In genomic region chrX:16594931-16595330, ce11 we compare ENCODE assay signal across 2 worm cellular contexts.
A peak's percentile ranks its signal among the peaks of the same experiment; 100 is the strongest.
TF ChIP-seq lines count a peak whose summit lies in the region.

cdh-9 (plus strand) TSS chrX:16595231.

TF ChIP-seq in whole organism, L4 larva, 104 proteins besides CTCF, POLR2A, EP300 and RAD21:
- TF ChIP-seq set-16 (GFP tag; IDR thresholded peaks at IDR 0.05; lab: Robert Waterston, UW) (0 out of 2 replicates have a peak, but pooled peaks have one; percentile 19), ceh-20 (GFP tag; IDR thresholded peaks at IDR 0.05; lab: Robert Waterston, UW) (no peak), fos-1 (tag; optimal IDR thresholded peaks at IDR 0.05; lab: Kevin White, UChicago) (no peak)
TF ChIP-seq in whole organism, L4 larva: peak in this region for 1.

TF ChIP-seq in whole organism, late embryonic, 69 proteins besides CTCF, POLR2A, EP300 and RAD21:
- TF ChIP-seq tbx-2 (tag; optimal IDR thresholded peaks at IDR 0.05; lab: Kevin White, UChicago) (peak; percentile 2), dve-1 (tag; optimal IDR thresholded peaks at IDR 0.05; lab: Kevin White, UChicago) (no peak)
